Worm (Caenorhabditis elegans) whole organism, dauer: ENCODE results near the gene semo-1.

Experiments
- unc-62 ChIP-seq: sonication (generic microtip); optimal IDR thresholded peaks from 2 replicates; lab custom pipeline; 2017; ENCODE audit warnings: missing biosample characterization, missing genetic modification reagents, missing genetic modification characterization

The semo-1 gene

ce11 chrIV:14070185-14070991 lies 19.4 kb downstream of the semo-1 start:
- no peak for TF ChIP-seq unc-62

- TF ChIP-seq unc-62, result no peak
Observed at ce11 chrIV:14070992-14071289, 19.9 kb downstream of the semo-1 start.

ce11 chrIV:14071466-14071865 lies 20.5 kb downstream of the semo-1 start, which contains the start of gene ccar-1:
Gene ccar-1 (plus strand): TSS chrIV:14071548.
- no peak for TF ChIP-seq unc-62

- TF ChIP-seq unc-62, result no peak
Observed at ce11 chrIV:14072011-14072649, 21.1 kb downstream of the semo-1 start.

- no peak for TF ChIP-seq unc-62
Observed at ce11 chrIV:14074456-14074855, 23.5 kb downstream of the semo-1 start.

ce11 chrIV:14077135-14077534 lies 26.1 kb downstream of the semo-1 start, which contains the start of gene cfp-1:
Gene cfp-1 (plus strand): TSS chrIV:14077435.
- no peak for TF ChIP-seq unc-62

- TF ChIP-seq unc-62, result no peak
Observed at ce11 chrIV:14082956-14083355, 32.0 kb downstream of the semo-1 start.

- TF ChIP-seq unc-62, result no peak
Observed at ce11 chrIV:14083505-14083904, 32.5 kb downstream of the semo-1 start, which contains the start of gene F52B11.2. Gene F52B11.2 (plus strand): TSS chrIV:14083568.

ce11 chrIV:14086395-14086794 lies 35.4 kb downstream of the semo-1 start:
- no peak for TF ChIP-seq unc-62

ce11 chrIV:14089749-14090148 lies 38.7 kb downstream of the semo-1 start:
- no peak for TF ChIP-seq unc-62

ce11 chrIV:14091242-14091641 lies 40.2 kb downstream of the semo-1 start, which contains the start of gene noah-2:
Gene noah-2 (plus strand): TSS chrIV:14091254.
- no peak for TF ChIP-seq unc-62

ce11 chrIV:14098540-14099098 lies 47.6 kb downstream of the semo-1 start:
- TF ChIP-seq unc-62, result no peak

- TF ChIP-seq unc-62, result no peak
Observed at ce11 chrIV:14099256-14099655, 48.3 kb downstream of the semo-1 start, which contains the start of gene col-133. Gene col-133 (minus strand): TSS chrIV:14099356.

- no peak for TF ChIP-seq unc-62
Observed at ce11 chrIV:14103054-14103453, 52.1 kb downstream of the semo-1 start, which contains the start of gene F52B11.5. Gene F52B11.5 (minus strand): TSS chrIV:14103231.

ce11 chrIV:14104745-14105144 lies 53.7 kb downstream of the semo-1 start:
- no peak for TF ChIP-seq unc-62

- no peak for TF ChIP-seq unc-62
Observed at ce11 chrIV:14106274-14106673, 55.3 kb downstream of the semo-1 start, which contains the start of gene ins-34. Gene ins-34 (plus strand): TSS chrIV:14106574.
